Worm (Caenorhabditis elegans): ENCODE measurements around the gene tag-290.

Gene tag-290

ce11 chrV:11604484-11604883, 8.6 kb upstream of the tag-290 start, which contains the start of gene dhs-20:
Gene dhs-20, minus strand, starts transcription at chrV:11604563.
- no peak for TF ChIP-seq ztf-11 (tag; optimal IDR thresholded peaks at IDR 0.05)

- TF ChIP-seq bed-3 (GFP tag; optimal IDR thresholded peaks at IDR 0.05), result no peak
- no peak for TF ChIP-seq elt-3 (tag; optimal IDR thresholded peaks at IDR 0.05)
- no peak for TF ChIP-seq pha-4 (tag; optimal IDR thresholded peaks at IDR 0.05)
- TF ChIP-seq ztf-11 (tag; optimal IDR thresholded peaks at IDR 0.05), result no peak
- no peak for TF ChIP-seq flh-1 (GFP tag; optimal IDR thresholded peaks at IDR 0.05)
- no peak for TF ChIP-seq lin-13 (tag; optimal IDR thresholded peaks at IDR 0.05)
- TF ChIP-seq nhr-28 (tag; optimal IDR thresholded peaks at IDR 0.05), result no peak
- TF ChIP-seq ham-2 (GFP tag; optimal IDR thresholded peaks at IDR 0.05), result no peak
- no peak for TF ChIP-seq mls-2 (tag; optimal IDR thresholded peaks at IDR 0.05)
These were observed 7.9 kb upstream of the tag-290 start for ce11 chrV:11605227-11605626.

ce11 chrV:11606424-11606823, 6.7 kb upstream of the tag-290 start, which contains the start of gene idpp-16:
Gene idpp-16, minus strand, starts transcription at chrV:11606524.
- TF ChIP-seq drap-1 (GFP tag; optimal IDR thresholded peaks at IDR 0.05) (no peak), ceh-39 (tag; optimal IDR thresholded peaks at IDR 0.05) (no peak), hlh-1 (tag; optimal IDR thresholded peaks at IDR 0.05) (no peak), cnd-1 (tag; optimal IDR thresholded peaks at IDR 0.05) (no peak), pha-4 (tag; optimal IDR thresholded peaks at IDR 0.05) (no peak), tbx-8 (GFP tag; optimal IDR thresholded peaks at IDR 0.05) (no peak), ham-2 (GFP tag; optimal IDR thresholded peaks at IDR 0.05) (no peak), lsy-2 (tag; optimal IDR thresholded peaks at IDR 0.05) (no peak), ceh-83 (GFP tag; optimal IDR thresholded peaks at IDR 0.05) (no peak)

ce11 chrV:11610049-11610448, 3.1 kb upstream of the tag-290 start, which contains the start of gene piit-1:
Gene piit-1, minus strand, starts transcription at chrV:11610149.
- TF ChIP-seq ham-2 (GFP tag; optimal IDR thresholded peaks at IDR 0.05), result no peak
- no peak for TF ChIP-seq bed-3 (GFP tag; optimal IDR thresholded peaks at IDR 0.05)
- TF ChIP-seq unc-62 (GFP tag; optimal IDR thresholded peaks at IDR 0.05), result no peak
- TF ChIP-seq nhr-237 (tag; optimal IDR thresholded peaks at IDR 0.05), result no peak
- TF ChIP-seq zip-8 (tag; optimal IDR thresholded peaks at IDR 0.05), result no peak
- TF ChIP-seq nhr-28 (tag; optimal IDR thresholded peaks at IDR 0.05), result no peak
- TF ChIP-seq drap-1 (GFP tag; optimal IDR thresholded peaks at IDR 0.05), result no peak
- no peak for TF ChIP-seq hlh-1 (tag; optimal IDR thresholded peaks at IDR 0.05)
- no peak for TF ChIP-seq mep-1 (tag; optimal IDR thresholded peaks at IDR 0.05)
- no peak for TF ChIP-seq mab-5 (tag; optimal IDR thresholded peaks at IDR 0.05)
- TF ChIP-seq ces-1 (GFP tag; optimal IDR thresholded peaks at IDR 0.05), result no peak
- TF ChIP-seq snpc-4 (tag; optimal IDR thresholded peaks at IDR 0.05), result no peak

- TF ChIP-seq lin-32 (GFP tag; optimal IDR thresholded peaks at IDR 0.05) (peak; percentile 48), lsy-2 (tag; optimal IDR thresholded peaks at IDR 0.05) (peak; percentile 73), elt-1 (tag; optimal IDR thresholded peaks at IDR 0.05; ENCODE audit: borderline replicate concordance, insufficient read depth) (peak; percentile 5), nhr-237 (tag; optimal IDR thresholded peaks at IDR 0.05) (peak; percentile 53), blmp-1 (tag; optimal IDR thresholded peaks at IDR 0.05) (peak; percentile 45), snpc-4 (tag; optimal IDR thresholded peaks at IDR 0.05) (no peak), bed-3 (GFP tag; optimal IDR thresholded peaks at IDR 0.05) (peak; percentile 62), nhr-76 (tag; optimal IDR thresholded peaks at IDR 0.05) (peak; percentile 19), ceh-43 (GFP tag; optimal IDR thresholded peaks at IDR 0.05) (no peak), mls-2 (tag; optimal IDR thresholded peaks at IDR 0.05) (peak; percentile 89), elt-3 (tag; optimal IDR thresholded peaks at IDR 0.05) (peak; percentile 12), cnd-1 (tag; optimal IDR thresholded peaks at IDR 0.05) (peak; percentile 73), pha-4 (tag; optimal IDR thresholded peaks at IDR 0.05) (peak; percentile 37), nhr-28 (tag; optimal IDR thresholded peaks at IDR 0.05) (peak; percentile 5), ces-1 (GFP tag; optimal IDR thresholded peaks at IDR 0.05) (peak; percentile 55), unc-120 (tag; optimal IDR thresholded peaks at IDR 0.05; ENCODE audit: poor library complexity, severe bottlenecking) (peak; percentile 92), nhr-12 (tag; optimal IDR thresholded peaks at IDR 0.05) (peak; percentile 37), nhr-2 (tag; optimal IDR thresholded peaks at IDR 0.05) (no peak), ceh-39 (tag; optimal IDR thresholded peaks at IDR 0.05) (no peak), zip-8 (tag; optimal IDR thresholded peaks at IDR 0.05) (no peak), drap-1 (GFP tag; optimal IDR thresholded peaks at IDR 0.05) (peak; percentile 88), ham-2 (GFP tag; optimal IDR thresholded peaks at IDR 0.05) (peak; percentile 55), unc-62 (GFP tag; optimal IDR thresholded peaks at IDR 0.05) (no peak), tbx-8 (GFP tag; optimal IDR thresholded peaks at IDR 0.05) (peak; percentile 80), mab-5 (tag; optimal IDR thresholded peaks at IDR 0.05) (peak; percentile 18), ceh-83 (GFP tag; optimal IDR thresholded peaks at IDR 0.05) (peak; percentile 81), M03D4.4 (tag; optimal IDR thresholded peaks at IDR 0.05) (peak; percentile 87), unc-39 (tag; optimal IDR thresholded peaks at IDR 0.05) (no peak), lin-13 (tag; optimal IDR thresholded peaks at IDR 0.05) (peak; percentile 6), ztf-11 (tag; optimal IDR thresholded peaks at IDR 0.05) (peak; percentile 77), sem-2 (GFP tag; optimal IDR thresholded peaks at IDR 0.05) (peak; percentile 51), sptf-1 (tag; optimal IDR thresholded peaks at IDR 0.05) (peak; percentile 94), mep-1 (tag; optimal IDR thresholded peaks at IDR 0.05) (peak; percentile 70), hlh-1 (tag; optimal IDR thresholded peaks at IDR 0.05) (peak; percentile 83), flh-1 (GFP tag; optimal IDR thresholded peaks at IDR 0.05) (peak; percentile 75)
These were observed 2.6 kb upstream of the tag-290 start, which contains the start of gene sas-5 for ce11 chrV:11610481-11610880. Gene sas-5, plus strand, starts transcription at chrV:11610737.
